Fruit fly (Drosophila melanogaster) whole organism, wandering third instar larva: ENCODE results near the gene CG6729.

Source experiments
- Dif ChIP-seq: fragments of 200-275, 200-300 bp; sonication (Bioruptor generic); optimal IDR thresholded peaks from 2 replicates; lab custom pipeline; 2018; ENCODE audit warnings: missing biosample characterization, missing genetic modification characterization; ENCODE audit not compliant: partially characterized antibody
- Hr78 ChIP-seq: fragments of >200 bp; optimal IDR thresholded peaks from 2 replicates; lab custom pipeline; 2017; ENCODE audit warnings: missing biosample characterization, missing genetic modification characterization
- Mio ChIP-seq: sonication (Bioruptor generic); optimal IDR thresholded peaks from 2 replicates; lab custom pipeline; 2016; ENCODE audit warnings: missing biosample characterization, missing genetic modification characterization
- dmrt93B ChIP-seq: fragments of 200-800 bp; sonication (Bioruptor generic); optimal IDR thresholded peaks from 2 replicates; lab custom pipeline; 2018; ENCODE audit warnings: missing biosample characterization, mild to moderate bottlenecking, missing genetic modification characterization
- foxo ChIP-seq, 2 experiments: fragments of 200-800 bp; sonication (Bioruptor generic); optimal IDR thresholded peaks; 2 replicates in 1 of 2; 3 replicates in 1 of 2; lab custom pipeline; 2016 to 2017; ENCODE audit warnings: missing biosample characterization in 2 of 2, missing genetic modification characterization in 2 of 2
- lola ChIP-seq: fragments of >200 bp; optimal IDR thresholded peaks from 2 replicates; lab custom pipeline; 2017; ENCODE audit warnings: missing biosample characterization, missing genetic modification characterization
- pan ChIP-seq: fragments of >200 bp; optimal IDR thresholded peaks from 2 replicates; lab custom pipeline; 2017
- psq ChIP-seq: fragments of 200-800 bp; sonication (Bioruptor generic); optimal IDR thresholded peaks from 3 replicates; lab custom pipeline; 2017; ENCODE audit warnings: missing biosample characterization, mild to moderate bottlenecking, missing genetic modification characterization, moderate library complexity

DNA sequence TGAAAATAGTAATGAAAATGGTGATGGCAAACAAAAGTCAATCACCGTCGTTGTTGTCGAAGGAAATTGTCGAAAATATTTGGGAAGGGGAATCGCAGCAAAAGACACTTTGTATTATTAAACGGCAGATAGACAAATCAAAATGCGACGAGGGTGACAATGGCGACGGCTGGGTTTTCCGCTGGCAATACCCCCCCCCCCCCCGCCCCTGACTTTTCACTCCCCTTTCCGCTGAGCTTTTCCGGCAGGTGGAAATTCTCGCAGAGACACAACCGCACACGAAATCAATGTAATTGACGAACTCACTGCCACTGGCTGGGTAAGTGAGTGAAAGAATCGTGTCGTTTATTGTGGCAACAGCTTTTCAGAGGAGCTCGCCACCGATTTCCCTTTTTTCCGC, 35.6 kb downstream of the CG6729 start:
- no peak for TF ChIP-seq dmrt93B (GFP tag; lab: Kevin White, UChicago)
- TF ChIP-seq Dif (GFP tag; lab: Kevin White, UChicago): no peak
- TF ChIP-seq Hr78: no peak
- no peak for TF ChIP-seq lola (GFP tag; lab: Kevin White, UChicago)
- TF ChIP-seq foxo (GFP tag; optimal IDR thresholded peaks at IDR 0.05; lab: Kevin White, UChicago): no peak
- no peak for TF ChIP-seq pan (lab: Kevin White, UChicago)
- no peak for TF ChIP-seq psq (GFP tag; lab: Kevin White, UChicago)
- no peak for TF ChIP-seq Mio (GFP tag; lab: Kevin White, UChicago)
